Worm (Caenorhabditis elegans): ENCODE results near the gene srlf-1.

- TF ChIP-seq ets-4 (GFP tag; optimal IDR thresholded peaks at IDR 0.05) (no peak), pha-4 (tag; optimal IDR thresholded peaks at IDR 0.05) (no peak), aptf-2 (GFP tag; conservative IDR thresholded peaks at IDR 0.05) (no peak), F57A8.1 (GFP tag; optimal IDR thresholded peaks at IDR 0.05) (no peak), egl-18 (GFP tag; IDR thresholded peaks at IDR 0.05) (no peak), nhr-27 (tag; optimal IDR thresholded peaks at IDR 0.05) (no peak)
Measured at ce11 chrII:7814215-7814614, 23.8 kb downstream of the srlf-1 start.
